Fruit fly (Drosophila melanogaster): Measurements from ENCODE around the gene side.
A peak's percentile ranks its signal among the peaks of the same experiment; 100 is the strongest.

side gene

DNA sequence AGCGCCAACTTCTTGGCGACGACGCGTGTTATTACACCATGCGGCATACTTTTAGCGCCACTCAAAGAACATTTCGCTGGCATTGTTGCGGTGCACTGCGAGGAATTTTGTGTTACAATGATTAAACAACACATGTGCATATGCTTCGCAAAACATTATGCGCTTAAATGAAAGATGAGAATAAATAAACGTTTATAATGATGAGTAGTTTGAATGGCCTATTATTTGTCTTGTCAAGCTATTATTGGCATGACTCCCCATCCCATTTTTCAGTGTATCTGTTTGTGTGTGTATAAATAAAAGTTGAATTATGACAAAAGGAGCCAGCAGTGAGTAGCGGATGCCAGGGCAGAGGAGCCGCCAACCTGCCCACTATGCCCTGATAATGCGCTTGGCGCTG lies 15.5 kb downstream of the side start (continued):
- TF ChIP-seq Fer1 (GFP tag; optimal IDR thresholded peaks at IDR 0.05) (peak; percentile 32), Dll (GFP tag; IDR thresholded peaks at IDR 0.05; ENCODE audit: partially characterized antibody) (no peak), CG10147 (GFP tag; optimal IDR thresholded peaks at IDR 0.05) (no peak), CG18619 (GFP tag; optimal IDR thresholded peaks at IDR 0.05) (no peak), Doc2 (GFP tag; IDR thresholded peaks at IDR 0.05) (no peak), C15 (GFP tag; IDR thresholded peaks at IDR 0.05) (no peak), zen (tag; optimal IDR thresholded peaks at IDR 0.05) (no peak), CG18262 (tag; optimal IDR thresholded peaks at IDR 0.05) (peak; percentile 8), wor (GFP tag; IDR thresholded peaks at IDR 0.05) (no peak), sug (tag; optimal IDR thresholded peaks at IDR 0.05) (no peak), Hr78 (GFP tag; optimal IDR thresholded peaks at IDR 0.05) (no peak), Med (GFP tag) (peak; percentile 78), salm (tag; optimal IDR thresholded peaks at IDR 0.05) (no peak), Neu2 (GFP tag; optimal IDR thresholded peaks at IDR 0.05; ENCODE audit: borderline replicate concordance) (no peak), CG1024 (GFP tag; IDR thresholded peaks at IDR 0.05) (no peak), pho (GFP tag; optimal IDR thresholded peaks at IDR 0.05) (no peak), crp (GFP tag; optimal IDR thresholded peaks at IDR 0.05) (no peak), CG11085 (GFP tag; IDR thresholded peaks at IDR 0.05) (no peak), CG16815 (GFP tag; optimal IDR thresholded peaks at IDR 0.05) (no peak), croc (GFP tag; conservative IDR thresholded peaks at IDR 0.05) (no peak), CG16779 (GFP tag; IDR thresholded peaks at IDR 0.05) (no peak), CG10979 (tag; optimal IDR thresholded peaks at IDR 0.05) (no peak), CG2129 (GFP tag; IDR thresholded peaks at IDR 0.05; ENCODE audit: partially characterized antibody) (no peak), Blimp-1 (GFP tag; optimal IDR thresholded peaks at IDR 0.05) (peak; percentile 28), unpg (GFP tag; optimal IDR thresholded peaks at IDR 0.05) (peak; percentile 28), gce (GFP tag; IDR thresholded peaks at IDR 0.05) (no peak), dmrt99B (tag; optimal IDR thresholded peaks at IDR 0.05) (peak; percentile 43), ap (GFP tag; IDR thresholded peaks at IDR 0.05) (0 out of 2 replicates have a peak, but pooled peaks have one; percentile 7), Mes4 (GFP tag; optimal IDR thresholded peaks at IDR 0.05) (no peak), ewg (GFP tag; optimal IDR thresholded peaks at IDR 0.05) (no peak), CoRest (tag; optimal IDR thresholded peaks at IDR 0.05) (peak; percentile 23), ERR (GFP tag; optimal IDR thresholded peaks at IDR 0.05) (no peak), al (GFP tag; IDR thresholded peaks at IDR 0.05) (0 out of 2 replicates have a peak, but pooled peaks have one; percentile 6), lmd (GFP tag; IDR thresholded peaks at IDR 0.05) (peak; percentile 45; the same call in 1 of the 2 replicates), Abd-B (GFP tag; optimal IDR thresholded peaks at IDR 0.05) (peak; percentile 24), CG10267 (tag; optimal IDR thresholded peaks at IDR 0.05) (no peak), Rfx (GFP tag; IDR thresholded peaks at IDR 0.05) (0 out of 2 replicates have a peak, but pooled peaks have one; percentile 16), Nf-YB (GFP tag; optimal IDR thresholded peaks at IDR 0.05) (no peak), bowl (GFP tag; IDR thresholded peaks at IDR 0.05) (no peak), Aef1 (GFP tag; IDR thresholded peaks at IDR 0.05) (no peak), h (optimal IDR thresholded peaks at IDR 0.05) (no peak), CG18476 (GFP tag; optimal IDR thresholded peaks at IDR 0.05) (no peak), psq (GFP tag; optimal IDR thresholded peaks at IDR 0.05) (no peak), sc (optimal IDR thresholded peaks at IDR 0.05) (no peak), sc (GFP tag; optimal IDR thresholded peaks at IDR 0.05) (no peak), CG10654 (GFP tag; optimal IDR thresholded peaks at IDR 0.05) (no peak), Ada2b (GFP tag; IDR thresholded peaks at IDR 0.05) (peak; percentile 8; the same call in 1 of the 2 replicates), lab (GFP tag; optimal IDR thresholded peaks at IDR 0.05) (peak; percentile 45), row (GFP tag; IDR thresholded peaks at IDR 0.05) (peak; percentile 43; the same call in 1 of the 3 replicates), lilli (GFP tag; optimal IDR thresholded peaks at IDR 0.05) (peak; percentile 18), usp (GFP tag; optimal IDR thresholded peaks at IDR 0.05) (no peak)
